Fruit fly (Drosophila melanogaster) whole organism, embryonic: ENCODE data around the gene CG6295.

Experiments
- Antp ChIP-seq: fragments of 200-800 bp; sonication (Bioruptor generic); optimal IDR thresholded peaks from 3 replicates; lab custom pipeline; 2016; ENCODE audit warnings: missing biosample characterization, missing genetic modification characterization
- Poxn ChIP-seq: fragments of 200-800 bp; sonication (Bioruptor generic); IDR thresholded peaks from 2 replicates; pipeline ENCODE4 v1.3.6; 2022; ENCODE audit warnings: missing biosample characterization, missing genetic modification characterization
- Sry-δ ChIP-seq: fragments of 200-800 bp; sonication (Bioruptor generic); optimal IDR thresholded peaks from 2 replicates; lab custom pipeline; 2016; ENCODE audit warnings: missing biosample characterization, missing genetic modification characterization
- ara ChIP-seq: fragments of 200-800 bp; sonication (Bioruptor generic); IDR thresholded peaks from 2 replicates; pipeline ENCODE4 v1.3.6; 2022; ENCODE audit warnings: missing biosample characterization, missing genetic modification characterization

DNA sequence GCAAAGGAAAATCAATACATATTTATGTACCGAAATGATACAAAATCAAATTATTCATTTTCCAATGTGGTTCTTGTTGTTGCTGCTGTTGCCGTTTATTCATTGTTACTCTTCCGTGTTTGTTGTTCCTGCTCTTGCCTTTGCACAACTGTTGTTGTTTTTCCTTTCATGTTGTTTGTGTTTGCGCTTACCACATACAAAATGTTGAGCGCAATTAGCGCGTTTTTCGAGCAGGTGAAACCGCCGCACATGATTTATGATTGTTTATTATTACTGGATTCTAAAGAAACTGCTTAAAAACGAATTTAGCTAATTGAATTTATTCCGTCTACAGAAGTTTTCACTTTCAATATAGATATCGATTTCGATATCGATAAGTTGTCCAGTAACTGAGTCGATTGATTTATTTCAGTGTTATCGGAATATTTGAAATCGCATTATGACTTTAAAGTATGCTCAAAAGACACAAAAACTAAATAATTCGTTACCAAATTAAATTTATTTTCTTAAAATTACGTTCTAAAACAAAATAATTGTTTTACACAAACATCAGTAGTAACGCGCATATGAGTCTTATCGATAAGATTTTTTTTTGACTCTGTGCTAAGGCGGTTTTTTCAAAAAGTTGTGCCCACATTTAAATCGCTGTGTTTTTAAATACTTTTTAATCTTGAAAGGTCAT is 42.3 kb downstream of the CG6295 start, which contains the start of gene Tsp97E:
- TF ChIP-seq Sry-δ = peak; percentile 80
- no peak for TF ChIP-seq ara
- no peak for TF ChIP-seq Poxn (GFP tag; lab: Robert Waterston, UW)
- TF ChIP-seq Antp = no peak
